Fruit fly (Drosophila melanogaster) whole organism, embryonic: ENCODE results near the gene CG34267.
A peak's percentile ranks its signal among the peaks of the same experiment; 100 is the strongest.

ENCODE experiments used
- CG11723 ChIP-seq: fragments of 200-800 bp; sonication (Bioruptor generic); optimal IDR thresholded peaks from 2 replicates; lab custom pipeline; 2017; ENCODE audit warnings: missing biosample characterization, mild to moderate bottlenecking, missing genetic modification characterization
- CG15514 ChIP-seq: fragments of 200-800 bp; sonication (Bioruptor generic); optimal IDR thresholded peaks from 3 replicates; lab custom pipeline; 2017; ENCODE audit warnings: missing biosample characterization, missing genetic modification characterization, mild to moderate bottlenecking, moderate library complexity, missing genetic modification reagents
- CG2678 ChIP-seq: fragments of 200-800 bp; sonication (Bioruptor generic); optimal IDR thresholded peaks from 3 replicates; lab custom pipeline; 2019; ENCODE audit warnings: missing biosample characterization, mild to moderate bottlenecking, missing genetic modification characterization, moderate library complexity
- CG6175 ChIP-seq: fragments of 200-800 bp; sonication (Bioruptor generic); IDR thresholded peaks from 3 replicates; pipeline ENCODE4 v1.3.6; 2022; ENCODE audit warnings: missing biosample characterization, missing genetic modification characterization
- CG8478 ChIP-seq: fragments of >200 bp; optimal IDR thresholded peaks from 2 replicates; lab custom pipeline; 2018
- Mad ChIP-seq: fragments of 200-800 bp; sonication (Bioruptor generic); optimal IDR thresholded peaks from 2 replicates; lab custom pipeline; 2016; ENCODE audit warnings: missing biosample characterization, missing genetic modification characterization
- YL-1 ChIP-seq: fragments of 200-800 bp; sonication (Bioruptor generic); optimal IDR thresholded peaks from 3 replicates; lab custom pipeline; 2017; ENCODE audit warnings: missing biosample characterization, mild to moderate bottlenecking, missing genetic modification characterization
- ci ChIP-seq: fragments of 200-800 bp; sonication (Bioruptor generic); IDR thresholded peaks from 3 replicates; pipeline ENCODE4 v1.3.6; 2022; ENCODE audit warnings: missing biosample characterization, missing genetic modification characterization
- crp ChIP-seq, 2 experiments: fragments of 200-800 bp; sonication (Bioruptor generic); optimal IDR thresholded peaks; 2 replicates in 1 of 2; 3 replicates in 1 of 2; lab custom pipeline; 2017; ENCODE audit warnings: missing biosample characterization in 2 of 2, missing genetic modification characterization in 2 of 2, mild to moderate bottlenecking in 1 of 2, moderate library complexity in 1 of 2
- dmrt99B ChIP-seq: fragments of 200-800 bp; sonication (Bioruptor generic); optimal IDR thresholded peaks from 2 replicates; lab custom pipeline; 2018; ENCODE audit warnings: missing biosample characterization, mild to moderate bottlenecking, missing genetic modification characterization, moderate library complexity
- grn ChIP-seq: fragments of 200-800 bp; sonication (Bioruptor generic); optimal IDR thresholded peaks from 3 replicates; lab custom pipeline; 2017; ENCODE audit warnings: missing biosample characterization, missing genetic modification characterization
- klu ChIP-seq: fragments of 200-800 bp; sonication (Bioruptor generic); IDR thresholded peaks from 2 replicates; pipeline ENCODE4 v1.3.6; 2022; ENCODE audit warnings: missing biosample characterization, missing genetic modification characterization
- lola ChIP-seq, 3 experiments: fragments of >200 bp in 2 of 3; fragments of 200-800 bp in 1 of 3; sonication (Bioruptor generic) in 1 of 3; optimal IDR thresholded peaks; 2 replicates each; lab custom pipeline; 2017 to 2019; ENCODE audit warnings: missing biosample characterization in 3 of 3, missing genetic modification characterization in 3 of 3, mild to moderate bottlenecking in 1 of 3, moderate library complexity in 1 of 3
- sd ChIP-seq: fragments of 200-800 bp; sonication (Bioruptor generic); optimal IDR thresholded peaks from 3 replicates; lab custom pipeline; 2018; ENCODE audit warnings: missing biosample characterization, mild to moderate bottlenecking, missing genetic modification characterization, moderate library complexity

DNA sequence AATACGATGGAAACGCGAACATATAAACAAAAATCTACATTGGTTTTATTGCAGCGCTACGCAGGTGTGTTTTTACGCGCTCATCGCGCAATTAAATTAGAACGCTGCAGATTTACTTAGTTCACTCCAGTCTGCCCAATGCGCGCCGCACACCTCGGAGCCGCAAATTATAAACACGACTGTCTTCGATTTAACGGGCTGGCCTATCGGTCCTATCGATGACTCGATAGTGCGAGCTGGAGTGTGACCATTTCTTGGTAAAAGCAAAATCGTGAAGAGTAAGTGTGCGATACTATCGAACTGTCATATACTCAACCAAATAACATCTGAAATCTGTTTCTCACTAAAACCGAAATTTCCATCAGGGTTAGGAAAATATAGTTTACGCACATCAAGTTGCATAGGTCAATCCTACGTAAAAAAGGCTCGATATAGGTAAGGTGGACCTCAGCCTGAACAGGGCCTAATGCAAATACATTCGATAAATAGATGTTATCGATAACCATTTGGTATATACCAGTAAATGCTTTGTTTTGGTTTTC is 40.3 kb upstream of the CG34267 start, which contains the start of the genes klar and BORCS6:
- no peak for TF ChIP-seq CG8478 (lab: Kevin White, UChicago)
- TF ChIP-seq dmrt99B (tag; lab: Kevin White, UChicago) = peak; percentile 4
- TF ChIP-seq sd (tag; lab: Kevin White, UChicago) = peak; percentile 51
- TF ChIP-seq grn (GFP tag; lab: Kevin White, UChicago) = peak; percentile 26
- TF ChIP-seq CG11723 = no peak
- peak; percentile 71; the same call in 2 of the 3 replicates for TF ChIP-seq ci (GFP tag; lab: Robert Waterston, UW)
- TF ChIP-seq crp (GFP tag; optimal IDR thresholded peaks at IDR 0.05; lab: Kevin White, UChicago) = no peak
- TF ChIP-seq CG2678 (tag; lab: Kevin White, UChicago) = peak; percentile 56
- peak in 2 of 3 experiments; percentile 27 to 83 for TF ChIP-seq lola (GFP tag; optimal IDR thresholded peaks at IDR 0.05; lab: Kevin White, UChicago)
- peak; percentile 70 for TF ChIP-seq YL-1 (GFP tag; lab: Kevin White, UChicago)
- no peak for TF ChIP-seq CG6175 (GFP tag; lab: Robert Waterston, UW)
- TF ChIP-seq klu = no peak; the same call in 1 of the 2 replicates
- TF ChIP-seq CG15514 (GFP tag; lab: Kevin White, UChicago) = peak; percentile 71
- peak; percentile 73 for TF ChIP-seq Mad (GFP tag; lab: Kevin White, UChicago)
